Fruit fly (Drosophila melanogaster) whole organism, embryonic: Measurements from ENCODE around the gene CG12362.
A peak's percentile ranks its signal among the peaks of the same experiment; 100 is the strongest.

ENCODE experiments used
- Atf6 ChIP-seq: fragments of 200-800 bp; sonication (Bioruptor generic); IDR thresholded peaks from 2 replicates; pipeline ENCODE4 v1.3.6; 2022; ENCODE audit warnings: missing biosample characterization, missing genetic modification characterization
- CG10267 ChIP-seq: fragments of 200-800 bp; sonication (Bioruptor generic); optimal IDR thresholded peaks from 2 replicates; lab custom pipeline; 2018; ENCODE audit warnings: missing biosample characterization, mild to moderate bottlenecking, missing genetic modification characterization, moderate library complexity
- CG10959 ChIP-seq: fragments of 200-800 bp; sonication (Bioruptor generic); IDR thresholded peaks from 2 replicates; pipeline ENCODE4 v1.3.6; 2022; ENCODE audit warnings: missing biosample characterization, missing genetic modification characterization
- CG11247 ChIP-seq: fragments of 200-800 bp; sonication (Bioruptor generic); IDR thresholded peaks from 2 replicates; pipeline ENCODE4 v1.3.6; 2022; ENCODE audit warnings: missing biosample characterization, missing genetic modification characterization
- CG12155 ChIP-seq: fragments of 200-800 bp; sonication (Bioruptor generic); optimal IDR thresholded peaks from 3 replicates; lab custom pipeline; 2016; ENCODE audit warnings: missing biosample characterization, missing genetic modification characterization
- CG16815 ChIP-seq: fragments of 200-800 bp; sonication (Bioruptor generic); optimal IDR thresholded peaks from 3 replicates; lab custom pipeline; 2017; ENCODE audit warnings: missing biosample characterization, mild to moderate bottlenecking, missing genetic modification characterization
- CG17829 ChIP-seq: fragments of 200-800 bp; optimal IDR thresholded peaks from 2 replicates; lab custom pipeline; 2019; ENCODE audit warnings: missing biosample characterization, mild to moderate bottlenecking, missing genetic modification characterization, moderate library complexity
- CG18599 ChIP-seq: fragments of 200-800 bp; sonication (Bioruptor generic); optimal IDR thresholded peaks from 3 replicates; lab custom pipeline; 2017; ENCODE audit warnings: missing biosample characterization, missing genetic modification characterization, mild to moderate bottlenecking, moderate library complexity, missing genetic modification reagents
- CG2116 ChIP-seq: fragments of 200-800 bp; sonication (Bioruptor generic); optimal IDR thresholded peaks from 3 replicates; lab custom pipeline; 2018; ENCODE audit warnings: missing biosample characterization, mild to moderate bottlenecking, missing genetic modification characterization
- CG2712 ChIP-seq: fragments of 200-800 bp; optimal IDR thresholded peaks from 3 replicates; lab custom pipeline; 2019; ENCODE audit warnings: missing biosample characterization, mild to moderate bottlenecking, missing genetic modification characterization, moderate library complexity
- CG30403 ChIP-seq: fragments of 200-800 bp; sonication (Bioruptor generic); optimal IDR thresholded peaks from 3 replicates; lab custom pipeline; 2016; ENCODE audit warnings: missing biosample characterization, missing genetic modification characterization
- CG32532 ChIP-seq: fragments of 200-800 bp; sonication (Bioruptor generic); IDR thresholded peaks from 2 replicates; pipeline ENCODE4 v1.3.6; 2022; ENCODE audit warnings: missing biosample characterization, missing genetic modification characterization
- CG4360 ChIP-seq: fragments of 200-800 bp; sonication (Bioruptor generic); IDR thresholded peaks from 2 replicates; pipeline ENCODE4 v1.3.6; 2022; ENCODE audit warnings: missing biosample characterization, missing genetic modification characterization
- CG43689 ChIP-seq: fragments of 200-800 bp; sonication (Bioruptor generic); IDR thresholded peaks from 2 replicates; pipeline ENCODE4 v1.3.6; 2022; ENCODE audit warnings: missing biosample characterization, missing genetic modification characterization
- CG4617 ChIP-seq: fragments of 200-800 bp; sonication (Bioruptor generic); optimal IDR thresholded peaks from 3 replicates; lab custom pipeline; 2016; ENCODE audit warnings: missing biosample characterization, missing genetic modification characterization, borderline replicate concordance
- CG6654 ChIP-seq: fragments of 200-800 bp; sonication (Bioruptor generic); optimal IDR thresholded peaks from 2 replicates; lab custom pipeline; 2017; ENCODE audit warnings: missing biosample characterization, mild to moderate bottlenecking, missing genetic modification characterization
- Deaf1 ChIP-seq: fragments of 200-800 bp; optimal IDR thresholded peaks from 3 replicates; lab custom pipeline; 2019; ENCODE audit warnings: missing biosample characterization, mild to moderate bottlenecking, missing genetic modification characterization, moderate library complexity
- Drgx ChIP-seq: fragments of 200-800 bp; sonication (Bioruptor generic); IDR thresholded peaks from 2 replicates; pipeline ENCODE4 v1.3.6; 2022; ENCODE audit warnings: missing biosample characterization, missing genetic modification characterization
- Eip74EF ChIP-seq, 2 experiments: fragments of 200-800 bp in 1 of 2; fragments of >200 bp in 1 of 2; sonication (Bioruptor generic) in 1 of 2; optimal IDR thresholded peaks; 2 replicates each; lab custom pipeline; 2017 to 2019; ENCODE audit warnings: missing biosample characterization in 2 of 2, missing genetic modification characterization in 2 of 2, mild to moderate bottlenecking in 1 of 2, moderate library complexity in 1 of 2
- Fer1 ChIP-seq: fragments of 200-800 bp; sonication (Bioruptor generic); optimal IDR thresholded peaks from 2 replicates; lab custom pipeline; 2017; ENCODE audit warnings: missing biosample characterization, mild to moderate bottlenecking, missing genetic modification characterization
- Hsf ChIP-seq: fragments of 200-800 bp; sonication (Bioruptor generic); optimal IDR thresholded peaks from 3 replicates; lab custom pipeline; 2016; ENCODE audit warnings: missing biosample characterization, missing genetic modification characterization
- MTF-1 ChIP-seq: fragments of 200-800 bp; sonication (Bioruptor generic); optimal IDR thresholded peaks from 2 replicates; lab custom pipeline; 2018; ENCODE audit warnings: missing biosample characterization, mild to moderate bottlenecking, missing genetic modification characterization, borderline replicate concordance
- Meics ChIP-seq: fragments of 200-800 bp; sonication (Bioruptor generic); optimal IDR thresholded peaks from 2 replicates; lab custom pipeline; 2017; ENCODE audit warnings: missing biosample characterization, mild to moderate bottlenecking, missing genetic modification characterization
- Ptx1 ChIP-seq: fragments of 200-800 bp; sonication (Bioruptor generic); IDR thresholded peaks from 2 replicates; pipeline ENCODE4 v1.3.6; 2022; ENCODE audit warnings: missing biosample characterization, missing genetic modification characterization
- Rfx ChIP-seq: fragments of 200-800 bp; sonication (Bioruptor generic); IDR thresholded peaks from 2 replicates; pipeline ENCODE4 v1.3.6; 2022; ENCODE audit warnings: missing biosample characterization, missing genetic modification characterization
- Scr ChIP-seq: fragments of 200-800 bp; sonication (Bioruptor generic); IDR thresholded peaks from 2 replicates; pipeline ENCODE4 v1.3.6; 2022; ENCODE audit warnings: missing biosample characterization, missing genetic modification characterization; ENCODE audit not compliant: partially characterized antibody
- Spps ChIP-seq: fragments of 200-800 bp; sonication (Bioruptor generic); optimal IDR thresholded peaks from 2 replicates; lab custom pipeline; 2018; ENCODE audit warnings: missing biosample characterization, mild to moderate bottlenecking, missing genetic modification characterization
- Vsx1 ChIP-seq: fragments of 200-800 bp; sonication (Bioruptor generic); optimal IDR thresholded peaks from 2 replicates; lab custom pipeline; 2017; ENCODE audit warnings: missing biosample characterization, mild to moderate bottlenecking, missing genetic modification characterization, missing genetic modification reagents
- Xrp1 ChIP-seq: fragments of 200-800 bp; sonication (Bioruptor generic); IDR thresholded peaks from 2 replicates; pipeline ENCODE4 v1.3.6; 2022; ENCODE audit warnings: missing biosample characterization, missing genetic modification characterization
- ato ChIP-seq: fragments of 200-800 bp; sonication (Bioruptor generic); IDR thresholded peaks from 2 replicates; pipeline ENCODE4 v1.3.6; 2022; ENCODE audit warnings: missing biosample characterization, missing genetic modification characterization; ENCODE audit not compliant: partially characterized antibody
- croc ChIP-seq: fragments of 200-800 bp; sonication (Bioruptor generic); conservative IDR thresholded peaks from 3 replicates; pipeline ENCODE4 v1.3.6; 2022; ENCODE audit warnings: missing biosample characterization, missing genetic modification characterization
- dm ChIP-seq: fragments of 200-800 bp; sonication (Bioruptor generic); optimal IDR thresholded peaks from 3 replicates; lab custom pipeline; 2016; ENCODE audit warnings: missing biosample characterization, missing genetic modification characterization
- esg ChIP-seq: fragments of 200-800 bp; sonication (Bioruptor generic); conservative IDR thresholded peaks from 2 replicates; pipeline ENCODE4 v1.3.6; 2022; ENCODE audit warnings: missing biosample characterization, missing genetic modification characterization
- ftz-f1 ChIP-seq: fragments of 200-800 bp; sonication (Bioruptor generic); optimal IDR thresholded peaks from 2 replicates; lab custom pipeline; 2016; ENCODE audit warnings: missing biosample characterization, missing genetic modification characterization
- gce ChIP-seq: fragments of 200-800 bp; sonication (Bioruptor generic); IDR thresholded peaks from 3 replicates; pipeline ENCODE4 v1.3.6; 2022; ENCODE audit warnings: missing biosample characterization, missing genetic modification characterization
- lilli ChIP-seq: fragments of 200-800 bp; sonication (Bioruptor generic); optimal IDR thresholded peaks from 3 replicates; lab custom pipeline; 2016; ENCODE audit warnings: missing biosample characterization, missing genetic modification characterization
- lov ChIP-seq, 2 experiments: fragments of 200-800 bp in 1 of 2; fragments of >200 bp in 1 of 2; sonication (Bioruptor generic) in 1 of 2; IDR thresholded peaks in 1 of 2; optimal IDR thresholded peaks in 1 of 2; 2 replicates in 1 of 2; 3 replicates in 1 of 2; pipeline versions ENCODE4 v1.3.6 to Lab custom; 2017 to 2022; ENCODE audit warnings: missing biosample characterization in 1 of 2, missing genetic modification characterization in 1 of 2
- pan ChIP-seq, 4 experiments: fragments of >200 bp in 3 of 4; fragments of 200-800 bp in 1 of 4; sonication (Bioruptor generic) in 1 of 4; optimal IDR thresholded peaks in 3 of 4; IDR thresholded peaks in 1 of 4; 2 replicates each; pipeline versions ENCODE4 v1.3.6 to Lab custom; 2017 to 2022; ENCODE audit warnings: missing biosample characterization in 2 of 4, missing genetic modification characterization in 2 of 4, mixed read lengths in 1 of 4
- sens ChIP-seq: fragments of 200-800 bp; sonication (Bioruptor generic); peaks from one replicate; lab custom pipeline; 2016; ENCODE audit warnings: missing biosample characterization, missing genetic modification characterization
- so ChIP-seq: fragments of 200-800 bp; sonication (Bioruptor generic); IDR thresholded peaks from 3 replicates; pipeline ENCODE4 v1.3.6; 2022; ENCODE audit warnings: missing biosample characterization, missing genetic modification characterization
- sob ChIP-seq: fragments of 200-800 bp; sonication (Bioruptor generic); IDR thresholded peaks from 2 replicates; pipeline ENCODE4 v1.3.6; 2022; ENCODE audit warnings: missing biosample characterization, missing genetic modification characterization
- stwl ChIP-seq: fragments of 200-800 bp; sonication (Bioruptor generic); optimal IDR thresholded peaks from 3 replicates; lab custom pipeline; 2018; ENCODE audit warnings: missing biosample characterization, mild to moderate bottlenecking, missing genetic modification characterization, moderate library complexity
- sug ChIP-seq: fragments of 200-800 bp; optimal IDR thresholded peaks from 2 replicates; lab custom pipeline; 2019; ENCODE audit warnings: missing biosample characterization, mild to moderate bottlenecking, missing genetic modification characterization, moderate library complexity
- tap ChIP-seq: fragments of 200-800 bp; optimal IDR thresholded peaks from 3 replicates; lab custom pipeline; 2019; ENCODE audit warnings: missing biosample characterization, mild to moderate bottlenecking, missing genetic modification characterization, moderate library complexity
- ttk ChIP-seq: fragments of 200-800 bp; sonication (Bioruptor generic); IDR thresholded peaks from 2 replicates; pipeline ENCODE4 v2.1.2; 2022; ENCODE audit warnings: missing biosample characterization, missing genetic modification characterization
- wek ChIP-seq: fragments of 200-800 bp; sonication (Bioruptor generic); optimal IDR thresholded peaks from 3 replicates; lab custom pipeline; 2018; ENCODE audit warnings: missing biosample characterization, mild to moderate bottlenecking, missing genetic modification characterization, moderate library complexity
- z ChIP-seq: fragments of 200-800 bp; sonication (Bioruptor generic); IDR thresholded peaks from 3 replicates; pipeline ENCODE4 v1.3.6; 2022; ENCODE audit warnings: missing biosample characterization, missing genetic modification characterization
- zf30C ChIP-seq: fragments of 200-800 bp; sonication (Bioruptor generic); optimal IDR thresholded peaks from 3 replicates; lab custom pipeline; 2018; ENCODE audit warnings: missing biosample characterization, mild to moderate bottlenecking, missing genetic modification characterization

Gene CG12362

DNA sequence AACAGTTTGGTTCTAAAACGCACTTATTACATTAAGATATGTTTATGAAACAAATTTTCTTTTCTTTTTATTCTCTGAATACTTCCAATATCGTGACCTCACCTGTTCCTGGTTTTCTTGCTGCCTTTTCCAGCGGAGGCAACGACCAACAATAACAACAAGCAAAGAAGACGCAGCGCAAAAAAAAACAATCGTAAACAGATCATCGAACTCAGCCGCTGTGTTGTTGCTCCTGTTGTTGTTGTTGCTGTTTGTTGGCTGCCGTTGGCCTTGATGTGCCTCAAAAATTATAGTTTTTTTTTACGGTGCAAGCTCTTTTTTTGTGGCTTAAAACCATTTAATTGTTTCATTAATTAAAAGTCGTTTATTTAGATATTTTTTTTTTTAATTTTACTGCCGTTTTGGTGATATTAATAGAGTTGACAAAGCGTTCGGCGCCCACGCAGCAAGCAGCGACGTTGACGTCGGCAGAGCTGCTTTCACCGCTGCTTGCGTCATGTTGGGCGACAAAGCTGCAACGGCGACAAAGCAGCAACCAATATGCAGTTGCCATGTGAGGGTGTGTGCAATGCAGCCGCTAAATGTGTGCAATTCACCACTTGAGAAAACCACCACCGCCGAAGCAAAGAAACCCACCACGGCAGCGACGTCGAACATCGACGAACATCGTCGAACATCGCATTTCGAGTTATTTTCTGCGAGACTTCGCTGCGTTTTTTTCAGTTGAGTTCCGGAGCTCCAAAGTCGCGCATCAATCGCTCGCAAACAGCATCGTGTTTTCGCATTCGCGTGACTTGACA lies 49.1 kb upstream of the CG12362 start (continued):
- TF ChIP-seq CG2712 (peak; percentile 30), CG16815 (GFP tag; lab: Kevin White, UChicago) (no peak), esg (GFP tag; lab: Robert Waterston, UW) (no peak), CG2116 (peak; percentile 6), Scr (GFP tag; lab: Robert Waterston, UW) (no peak), ttk (GFP tag; lab: Robert Waterston, UW) (no peak), CG6654 (GFP tag; lab: Kevin White, UChicago) (no peak), croc (GFP tag; lab: Robert Waterston, UW) (no peak), Drgx (GFP tag; lab: Robert Waterston, UW) (peak; percentile 85), tap (tag; lab: Kevin White, UChicago) (peak; percentile 8), pan (optimal IDR thresholded peaks at IDR 0.05; lab: Kevin White, UChicago) (no peak), pan (GFP tag; optimal IDR thresholded peaks at IDR 0.05 in 1 of 2, IDR thresholded peaks at IDR 0.05 in 1 of 2) (peak in 1 of 2 experiments; percentile 36), sug (tag; lab: Kevin White, UChicago) (no peak), gce (GFP tag; lab: Robert Waterston, UW) (peak; percentile 22; the same call in 1 of the 3 replicates), sob (GFP tag; lab: Robert Waterston, UW) (peak; percentile 28; the same call in 1 of the 2 replicates), Eip74EF (GFP tag; optimal IDR thresholded peaks at IDR 0.05; lab: Kevin White, UChicago) (peak in 1 of 2 experiments; percentile 6), Atf6 (GFP tag; lab: Robert Waterston, UW) (no peak), ftz-f1 (GFP tag; lab: Kevin White, UChicago) (no peak), Meics (GFP tag; lab: Kevin White, UChicago) (no peak), Vsx1 (GFP tag; lab: Kevin White, UChicago) (no peak), ato (GFP tag; lab: Robert Waterston, UW) (peak; percentile 31; the same call in 1 of the 2 replicates), lilli (GFP tag; lab: Kevin White, UChicago) (peak; percentile 10), CG18599 (peak; percentile 0), CG30403 (no peak), stwl (tag; lab: Kevin White, UChicago) (peak; percentile 39), Fer1 (GFP tag; lab: Kevin White, UChicago) (peak; percentile 58), CG4360 (peak; percentile 93), CG32532 (GFP tag; lab: Robert Waterston, UW) (no peak), MTF-1 (GFP tag; lab: Kevin White, UChicago) (peak; percentile 22), CG4617 (GFP tag; lab: Kevin White, UChicago) (no peak), zf30C (GFP tag; lab: Kevin White, UChicago) (no peak), CG11247 (GFP tag; lab: Robert Waterston, UW) (no peak), CG17829 (peak; percentile 55), CG10267 (tag; lab: Kevin White, UChicago) (peak; percentile 17), CG12155 (GFP tag; lab: Kevin White, UChicago) (no peak), wek (GFP tag; lab: Kevin White, UChicago) (peak; percentile 47), dm (GFP tag; lab: Kevin White, UChicago) (no peak), Deaf1 (tag; lab: Kevin White, UChicago) (peak; percentile 87), Rfx (GFP tag; lab: Robert Waterston, UW) (peak; percentile 21; the same call in 1 of the 2 replicates), Xrp1 (GFP tag; lab: Robert Waterston, UW) (peak; percentile 45), Ptx1 (GFP tag; lab: Robert Waterston, UW) (no peak), z (GFP tag; lab: Robert Waterston, UW) (peak; percentile 87), sens (GFP tag; lab: Kevin White, UChicago) (peak; percentile 69), so (peak; percentile 66; the same call in 2 of the 3 replicates), Hsf (GFP tag; lab: Kevin White, UChicago) (no peak), CG43689 (GFP tag; lab: Robert Waterston, UW) (no peak), Spps (tag; lab: Kevin White, UChicago) (peak; percentile 2), lov (optimal IDR thresholded peaks at IDR 0.05; lab: Kevin White, UChicago) (no peak), lov (GFP tag; IDR thresholded peaks at IDR 0.05; lab: Robert Waterston, UW) (0 out of 3 replicates have a peak, but pooled peaks have one; percentile 63), CG10959 (GFP tag; lab: Robert Waterston, UW) (no peak)
